Fruit fly (Drosophila melanogaster): ENCODE measurements around the gene cv-c.

The cv-c gene

DNA sequence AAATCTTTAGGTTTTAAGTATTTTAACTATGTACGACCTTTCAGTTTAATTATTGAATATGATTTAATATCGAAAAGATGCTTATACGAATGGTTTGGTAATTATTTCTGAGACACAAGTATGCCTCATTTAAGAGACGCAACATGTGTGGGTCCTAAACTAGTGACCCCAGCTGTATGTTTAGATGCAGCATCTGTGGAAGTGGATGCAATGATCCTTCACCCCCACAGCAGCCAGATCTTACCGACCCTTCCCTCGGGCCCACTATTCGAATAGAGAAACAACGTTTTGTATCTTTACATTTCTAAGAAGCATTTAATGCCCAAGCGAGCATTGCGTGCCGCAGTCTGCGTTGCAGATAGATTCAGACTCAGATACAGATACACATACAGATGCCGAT, 23.6 kb downstream of the cv-c start:
- TF ChIP-seq usp (GFP tag; optimal IDR thresholded peaks at IDR 0.05) (no peak), pan (optimal IDR thresholded peaks at IDR 0.05) (no peak), EcR (GFP tag; optimal IDR thresholded peaks at IDR 0.05) (no peak), CG8478 (optimal IDR thresholded peaks at IDR 0.05) (no peak), psq (optimal IDR thresholded peaks at IDR 0.05) (no peak), Dll (optimal IDR thresholded peaks at IDR 0.05) (no peak)

DNA sequence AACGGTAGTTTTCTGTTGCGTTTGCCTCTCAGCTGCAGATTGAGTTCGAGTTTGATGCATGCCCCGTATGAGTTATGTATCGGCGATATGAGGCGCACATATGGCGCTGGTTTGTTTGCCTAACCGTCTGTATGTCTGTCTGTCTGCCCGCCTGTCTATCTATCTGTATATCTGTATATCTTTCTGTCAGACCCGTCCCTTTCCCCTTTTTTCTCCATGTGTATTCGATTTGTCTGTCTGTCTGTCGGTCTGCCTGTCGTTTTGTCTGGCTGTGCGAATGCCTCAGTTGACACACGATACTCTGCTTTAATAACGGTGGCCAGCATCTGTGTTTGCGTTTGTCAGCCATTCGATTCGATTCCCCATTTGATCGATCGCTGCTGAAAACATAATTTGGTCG, 24.5 kb downstream of the cv-c start:
- TF ChIP-seq pan (optimal IDR thresholded peaks at IDR 0.05) (no peak), usp (GFP tag; optimal IDR thresholded peaks at IDR 0.05) (no peak), psq (optimal IDR thresholded peaks at IDR 0.05) (no peak), Dll (optimal IDR thresholded peaks at IDR 0.05) (no peak), CG8478 (optimal IDR thresholded peaks at IDR 0.05) (no peak), EcR (GFP tag; optimal IDR thresholded peaks at IDR 0.05) (no peak)

DNA sequence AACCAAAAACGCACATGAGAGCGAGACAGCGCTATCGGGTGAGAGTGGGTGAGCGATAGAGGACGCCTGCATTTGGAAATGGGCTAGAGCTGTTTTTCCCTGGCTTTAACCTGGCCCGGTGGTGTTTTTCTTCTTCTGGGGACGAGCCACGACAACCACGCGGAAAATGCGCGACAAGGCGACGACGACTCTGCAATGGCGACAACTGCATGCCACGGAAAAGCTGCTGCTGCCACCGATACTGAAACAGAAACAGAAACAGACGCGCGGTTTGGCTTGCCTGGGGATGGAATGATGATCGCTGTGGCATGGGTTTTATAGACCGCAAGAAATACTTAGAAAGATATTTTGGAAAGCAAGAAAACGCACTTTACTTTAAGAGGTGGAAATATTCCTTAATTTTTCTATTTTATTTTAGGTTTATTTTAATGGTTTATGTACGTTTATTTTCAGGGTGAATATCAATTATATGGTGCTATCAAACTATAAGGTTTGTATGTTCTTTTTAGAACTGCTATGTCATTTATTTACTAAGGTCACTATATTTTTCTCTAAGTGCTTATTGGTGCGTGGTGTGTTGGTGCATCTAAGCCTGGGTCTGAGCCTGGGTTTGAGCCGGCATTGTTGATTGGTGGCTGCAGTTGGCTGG, 25.2 kb downstream of the cv-c start:
- TF ChIP-seq psq (optimal IDR thresholded peaks at IDR 0.05) = no peak
- TF ChIP-seq CG8478 (optimal IDR thresholded peaks at IDR 0.05) = no peak
- no peak for TF ChIP-seq usp (GFP tag; optimal IDR thresholded peaks at IDR 0.05)
- TF ChIP-seq Dll (optimal IDR thresholded peaks at IDR 0.05) = no peak
- TF ChIP-seq pan (optimal IDR thresholded peaks at IDR 0.05) = no peak
- TF ChIP-seq EcR (GFP tag; optimal IDR thresholded peaks at IDR 0.05) = no peak

DNA sequence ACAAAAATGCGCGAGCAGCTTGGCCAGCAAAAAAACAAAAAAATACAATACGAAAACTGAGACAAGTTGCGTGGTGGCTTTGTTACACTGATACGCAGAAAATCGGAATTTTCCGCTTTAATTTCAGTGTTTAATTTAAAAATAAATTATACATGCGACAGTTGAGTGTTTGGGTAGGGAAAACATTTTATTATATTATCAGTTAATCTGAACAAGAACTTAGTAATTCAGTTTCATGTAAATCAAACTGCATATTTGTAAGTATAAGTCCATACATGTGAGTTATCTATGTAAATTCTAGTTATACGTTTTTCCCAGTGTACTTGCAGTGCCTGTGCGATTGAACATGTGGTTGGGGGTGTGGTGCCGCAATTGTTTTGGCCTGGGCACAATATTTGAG, 26.0 kb downstream of the cv-c start:
- TF ChIP-seq Dll (optimal IDR thresholded peaks at IDR 0.05) (no peak), usp (GFP tag; optimal IDR thresholded peaks at IDR 0.05) (no peak)

DNA sequence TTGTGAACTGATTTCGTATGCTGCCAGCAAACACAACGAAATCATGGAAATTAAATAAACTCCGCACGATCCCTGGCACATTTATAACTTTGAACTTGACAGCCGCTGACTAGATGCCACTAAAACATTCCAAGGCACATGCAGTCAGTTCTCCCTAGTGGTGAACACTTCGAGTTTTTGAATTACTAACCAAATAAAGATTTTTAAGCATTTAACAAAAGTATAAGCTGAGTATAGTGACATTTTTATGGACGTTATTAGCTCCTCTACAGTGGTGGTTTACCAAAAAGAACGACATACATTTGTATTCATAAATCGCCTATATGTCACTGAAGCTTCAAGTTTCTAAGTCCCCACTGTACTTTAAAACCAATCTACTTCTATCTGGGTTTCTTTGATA, 27.4 kb downstream of the cv-c start:
- TF ChIP-seq EcR (GFP tag; optimal IDR thresholded peaks at IDR 0.05) (no peak), CG8478 (optimal IDR thresholded peaks at IDR 0.05) (no peak), usp (GFP tag; optimal IDR thresholded peaks at IDR 0.05) (no peak), psq (optimal IDR thresholded peaks at IDR 0.05) (no peak), Dll (optimal IDR thresholded peaks at IDR 0.05) (no peak), pan (optimal IDR thresholded peaks at IDR 0.05) (no peak)

DNA sequence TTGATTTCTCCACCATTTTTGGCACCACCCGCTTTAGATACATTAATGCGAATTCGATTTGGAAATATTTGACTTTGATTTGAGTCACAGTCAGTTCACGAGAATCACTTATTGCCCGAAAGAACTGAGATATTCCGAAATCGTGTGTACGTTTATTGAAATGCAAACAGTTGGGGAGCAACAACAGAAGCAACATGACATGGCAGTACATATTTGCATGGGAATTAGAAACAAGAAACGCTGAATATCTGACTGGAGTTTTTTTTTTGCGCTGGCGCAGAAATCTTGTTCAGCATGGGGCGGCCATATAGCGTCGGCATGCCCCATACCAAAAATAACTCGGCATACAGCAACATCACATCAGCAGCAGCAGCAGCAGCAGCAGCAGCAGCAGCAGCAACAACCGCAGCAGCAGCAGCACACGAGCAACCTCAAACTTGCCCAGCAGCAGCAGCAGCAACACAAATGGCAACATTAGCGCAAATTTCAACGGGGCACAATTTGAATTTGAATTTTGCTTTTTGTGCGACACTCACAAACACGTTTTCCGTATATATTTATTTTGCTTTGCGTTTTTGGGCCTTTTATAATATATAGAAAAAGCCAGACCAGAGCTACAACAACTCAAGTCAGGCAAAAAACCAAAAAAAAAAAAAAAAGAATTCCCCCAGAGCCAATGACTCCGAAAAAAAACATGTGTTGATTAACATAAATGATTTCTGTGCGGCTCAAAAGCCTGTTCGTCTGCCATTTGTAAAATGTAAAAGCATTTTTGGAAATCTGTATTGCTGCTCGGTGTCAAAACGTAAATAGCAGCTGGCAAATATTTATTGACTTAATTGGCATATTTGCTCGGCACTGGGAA, 30.2 kb downstream of the cv-c start:
- TF ChIP-seq usp (GFP tag; optimal IDR thresholded peaks at IDR 0.05) (no peak), Dll (optimal IDR thresholded peaks at IDR 0.05) (no peak), psq (optimal IDR thresholded peaks at IDR 0.05) (no peak), pan (optimal IDR thresholded peaks at IDR 0.05) (no peak), CG8478 (optimal IDR thresholded peaks at IDR 0.05) (no peak), EcR (GFP tag; optimal IDR thresholded peaks at IDR 0.05) (no peak)

DNA sequence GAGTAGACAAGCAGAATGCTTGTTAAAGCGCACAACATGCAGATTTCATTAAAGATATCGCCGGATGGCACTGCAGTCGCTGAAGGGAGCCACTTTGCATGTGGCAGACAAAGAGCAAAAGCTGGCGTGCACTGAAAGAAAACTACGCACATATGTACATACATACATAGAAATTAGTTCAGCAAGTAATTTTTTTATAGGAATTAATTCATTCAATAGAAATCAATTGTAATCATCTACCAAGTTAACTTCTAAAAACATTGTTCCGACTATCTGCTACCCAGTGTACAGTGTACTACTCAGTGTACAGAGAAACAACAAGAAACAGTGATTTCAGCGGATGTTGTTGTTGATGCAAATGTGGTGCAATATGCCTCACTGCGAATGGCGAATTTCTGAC, 32.2 kb downstream of the cv-c start:
- TF ChIP-seq usp (GFP tag; optimal IDR thresholded peaks at IDR 0.05) = no peak
- no peak for TF ChIP-seq psq (optimal IDR thresholded peaks at IDR 0.05)
- no peak for TF ChIP-seq pan (optimal IDR thresholded peaks at IDR 0.05)
- no peak for TF ChIP-seq Dll (optimal IDR thresholded peaks at IDR 0.05)
- no peak for TF ChIP-seq CG8478 (optimal IDR thresholded peaks at IDR 0.05)
- no peak for TF ChIP-seq EcR (GFP tag; optimal IDR thresholded peaks at IDR 0.05)

DNA sequence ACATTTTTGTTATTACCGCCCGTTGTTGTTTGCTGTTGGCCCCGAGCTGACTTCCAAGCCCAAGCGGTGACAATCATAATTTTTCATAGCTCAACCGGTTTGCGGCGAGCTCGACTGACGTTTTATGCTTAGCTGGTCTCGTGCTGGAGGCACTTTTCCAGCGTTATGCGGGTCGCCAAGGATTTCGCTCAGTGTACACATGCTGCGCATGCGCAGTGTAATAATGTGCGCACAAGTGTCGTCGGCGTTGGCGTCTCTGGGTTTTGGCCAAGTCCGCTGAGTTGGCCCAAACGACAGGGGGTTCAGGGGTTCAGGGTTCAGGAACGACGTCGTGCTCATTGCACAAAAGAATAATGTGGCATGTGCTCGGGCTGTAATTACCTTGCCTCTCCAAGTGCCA, 36.4 kb downstream of the cv-c start:
- no peak for TF ChIP-seq usp (GFP tag; optimal IDR thresholded peaks at IDR 0.05)
- TF ChIP-seq CG8478 (optimal IDR thresholded peaks at IDR 0.05) = no peak
- TF ChIP-seq Dll (optimal IDR thresholded peaks at IDR 0.05) = no peak
- TF ChIP-seq EcR (GFP tag; optimal IDR thresholded peaks at IDR 0.05) = no peak

DNA sequence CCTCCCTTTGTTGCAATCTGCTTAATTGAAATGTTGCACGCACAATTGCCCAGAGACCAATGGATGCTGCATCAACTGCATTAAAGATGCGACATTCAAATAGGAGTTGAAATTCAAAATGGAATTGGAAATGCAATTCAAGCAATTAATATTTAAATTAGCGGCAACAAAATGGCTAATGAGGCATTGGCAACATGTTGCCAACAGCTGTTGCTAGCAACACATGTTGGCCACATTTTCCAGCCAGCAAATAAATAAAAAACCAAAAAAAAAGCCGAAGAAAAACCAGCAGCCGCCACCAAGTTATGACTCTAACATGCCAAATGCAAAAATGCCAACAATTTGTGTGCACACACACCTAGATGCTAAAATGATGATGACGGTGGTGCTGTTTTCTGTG, 37.3 kb downstream of the cv-c start:
- TF ChIP-seq EcR (GFP tag; optimal IDR thresholded peaks at IDR 0.05) (no peak), psq (optimal IDR thresholded peaks at IDR 0.05) (no peak), CG8478 (optimal IDR thresholded peaks at IDR 0.05) (no peak)

DNA sequence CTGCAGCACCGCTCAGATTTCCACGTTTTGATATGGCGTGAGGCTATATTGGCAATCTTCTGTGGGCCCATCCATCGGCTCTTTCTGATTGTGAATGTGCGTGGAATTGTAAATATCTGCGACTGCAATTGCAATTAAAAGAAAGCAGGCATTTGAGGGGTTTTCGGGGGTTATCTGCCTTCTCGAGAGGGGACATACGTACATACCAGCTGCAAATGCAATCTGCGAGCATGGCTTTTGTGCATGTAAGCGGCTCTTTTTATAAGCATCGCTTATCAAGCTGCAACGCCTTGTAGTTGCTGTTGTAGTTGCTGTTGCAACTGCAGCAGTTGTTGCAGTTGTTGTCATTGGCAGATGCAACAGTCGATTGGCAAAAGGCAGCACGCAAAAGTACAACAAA, 40.0 kb downstream of the cv-c start:
- TF ChIP-seq CG8478 (optimal IDR thresholded peaks at IDR 0.05) (no peak), EcR (GFP tag; optimal IDR thresholded peaks at IDR 0.05) (no peak), pan (optimal IDR thresholded peaks at IDR 0.05) (no peak), psq (optimal IDR thresholded peaks at IDR 0.05) (no peak), Dll (optimal IDR thresholded peaks at IDR 0.05) (no peak), usp (GFP tag; optimal IDR thresholded peaks at IDR 0.05) (no peak)

DNA sequence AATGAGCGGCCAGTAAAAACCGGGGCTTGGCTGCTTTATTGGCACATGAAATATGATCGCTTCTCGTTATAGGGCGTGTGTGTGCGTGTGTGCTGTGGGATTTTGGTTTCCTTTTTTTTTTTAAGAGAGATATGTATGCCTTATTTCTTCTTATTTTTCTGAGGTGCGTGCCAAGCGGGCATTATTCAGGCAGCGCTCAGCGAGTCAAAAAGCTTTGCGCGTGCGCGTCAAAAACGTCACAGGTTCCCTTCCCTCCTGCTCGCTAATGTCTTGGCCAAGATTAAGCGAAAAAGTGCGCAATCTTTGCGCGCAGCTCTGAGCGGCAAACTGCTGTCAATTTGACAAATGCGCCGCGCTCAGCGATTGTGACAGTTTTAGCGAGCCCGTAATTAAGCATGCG, 43.2 kb downstream of the cv-c start:
- TF ChIP-seq EcR (GFP tag; optimal IDR thresholded peaks at IDR 0.05) (no peak), psq (optimal IDR thresholded peaks at IDR 0.05) (no peak), Dll (optimal IDR thresholded peaks at IDR 0.05) (no peak), pan (optimal IDR thresholded peaks at IDR 0.05) (no peak)

DNA sequence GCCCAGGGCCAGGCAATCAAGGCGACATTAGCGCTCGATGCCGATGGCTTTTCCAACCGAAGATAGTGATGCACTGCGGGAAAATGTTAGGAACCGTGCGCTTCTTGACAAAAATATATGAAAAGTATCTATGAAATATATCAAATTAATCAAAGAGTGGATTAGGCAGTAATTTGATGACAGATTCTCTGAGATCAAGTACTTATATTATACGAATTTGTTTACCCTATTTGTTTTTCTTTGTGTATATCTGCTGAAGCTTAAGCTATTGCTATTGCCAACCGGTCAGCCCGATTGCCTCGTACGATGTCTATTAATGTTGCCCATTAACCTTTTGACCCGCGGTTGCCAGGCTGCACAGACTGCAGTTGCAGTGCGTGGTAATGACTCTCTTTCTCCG, 45.1 kb downstream of the cv-c start:
- TF ChIP-seq usp (GFP tag; optimal IDR thresholded peaks at IDR 0.05) (no peak), CG8478 (optimal IDR thresholded peaks at IDR 0.05) (no peak), pan (optimal IDR thresholded peaks at IDR 0.05) (no peak)

DNA sequence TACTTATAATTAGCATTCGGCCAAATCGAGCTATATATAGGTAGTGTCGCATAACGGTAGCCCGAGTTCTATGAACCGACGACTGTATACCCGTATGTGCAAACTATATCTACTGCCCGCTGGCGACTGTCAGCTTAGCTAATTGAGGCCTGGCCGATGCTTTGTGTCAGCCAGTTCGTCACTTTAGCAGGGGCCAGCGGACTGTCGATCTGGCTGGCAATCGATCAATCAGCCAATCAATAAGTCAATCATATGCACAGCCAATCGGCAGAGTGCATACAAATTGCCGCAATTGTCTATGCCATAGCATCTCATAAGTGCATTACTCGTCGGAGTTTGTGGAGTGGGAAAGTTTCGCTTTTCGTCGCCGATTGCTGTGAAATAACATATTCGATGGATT, 45.5 kb downstream of the cv-c start:
- TF ChIP-seq EcR (GFP tag; optimal IDR thresholded peaks at IDR 0.05) (peak in 1 of 2 experiments; percentile 10), usp (GFP tag; optimal IDR thresholded peaks at IDR 0.05) (no peak)

All from whole organism.